Worm (Caenorhabditis elegans): ENCODE data around the gene C29F9.2.
A peak's percentile ranks its signal among the peaks of the same experiment; 100 is the strongest.

Gene C29F9.2

ce11 chrIII:86316-86715 is 44.4 kb upstream of the C29F9.2 start, which contains the start of gene attf-3 (continued):
- TF ChIP-seq nhr-10 (tag; optimal IDR thresholded peaks at IDR 0.05) (no peak), dmd-6 (GFP tag; IDR thresholded peaks at IDR 0.05) (no peak), mxl-3 (GFP tag; optimal IDR thresholded peaks at IDR 0.05) (no peak), pha-4 (GFP tag; IDR thresholded peaks at IDR 0.05) (no peak), pha-4 (tag; optimal IDR thresholded peaks at IDR 0.05) (no peak), ceh-32 (tag; optimal IDR thresholded peaks at IDR 0.05; ENCODE audit: poor library complexity) (no peak), ZK337.2 (GFP tag; IDR thresholded peaks at IDR 0.05) (no peak), F44E2.7 (GFP tag; IDR thresholded peaks at IDR 0.05) (no peak), saeg-2 (GFP tag; IDR thresholded peaks at IDR 0.05) (no peak), ceh-62 (tag; optimal IDR thresholded peaks at IDR 0.05) (no peak), lsy-2 (tag; optimal IDR thresholded peaks at IDR 0.05) (peak in 1 of 2 experiments; percentile 87), dpl-1 (GFP tag; optimal IDR thresholded peaks at IDR 0.05) (peak; percentile 67), mes-2 (tag; optimal IDR thresholded peaks at IDR 0.05; ENCODE audit: poor library complexity, severe bottlenecking) (peak; percentile 74)

- peak; percentile 63 for TF ChIP-seq dpl-1 (GFP tag; optimal IDR thresholded peaks at IDR 0.05)
- peak; percentile 83 for TF ChIP-seq R02D3.7 (tag; optimal IDR thresholded peaks at IDR 0.05)
- no peak for TF ChIP-seq daf-16 (GFP tag; optimal IDR thresholded peaks at IDR 0.05)
- peak; percentile 18 for TF ChIP-seq daf-16 (tag; optimal IDR thresholded peaks at IDR 0.05)
- peak; percentile 18 for TF ChIP-seq ceh-28 (tag; optimal IDR thresholded peaks at IDR 0.05)
- TF ChIP-seq hlh-30 (tag; optimal IDR thresholded peaks at IDR 0.05; ENCODE audit: insufficient read depth): peak; percentile 63
- TF ChIP-seq nhr-77 (tag; optimal IDR thresholded peaks at IDR 0.05): peak; percentile 20
- TF ChIP-seq nhr-6 (tag; optimal IDR thresholded peaks at IDR 0.05): peak; percentile 83
- peak; percentile 95 for TF ChIP-seq Y48G9A.11 (GFP tag; IDR thresholded peaks at IDR 0.05)
- TF ChIP-seq nhr-11 (tag; optimal IDR thresholded peaks at IDR 0.05): peak; percentile 28
- peak; percentile 30 for TF ChIP-seq lin-38 (GFP tag; IDR thresholded peaks at IDR 0.05)
- TF ChIP-seq lin-39 (tag; optimal IDR thresholded peaks at IDR 0.05): no peak
- peak; percentile 98 for TF ChIP-seq T20F7.1 (GFP tag; optimal IDR thresholded peaks at IDR 0.05)
- TF ChIP-seq nhr-42 (GFP tag; IDR thresholded peaks at IDR 0.05): no peak
- TF ChIP-seq dve-1 (tag; optimal IDR thresholded peaks at IDR 0.05; ENCODE audit: insufficient read depth): peak; percentile 81
- peak; percentile 18 for TF ChIP-seq rbr-2 (tag; optimal IDR thresholded peaks at IDR 0.05)
- TF ChIP-seq aha-1 (tag): peak; percentile 89
- no peak for TF ChIP-seq daf-19 (GFP tag; conservative IDR thresholded peaks at IDR 0.05)
- TF ChIP-seq lsy-2 (tag; optimal IDR thresholded peaks at IDR 0.05): peak in 1 of 2 experiments; percentile 85
- TF ChIP-seq mep-1 (tag; optimal IDR thresholded peaks at IDR 0.05): peak; percentile 54
- peak; percentile 72 for TF ChIP-seq mes-2 (tag; optimal IDR thresholded peaks at IDR 0.05; ENCODE audit: poor library complexity, severe bottlenecking)
- no peak for TF ChIP-seq nhr-76 (tag; optimal IDR thresholded peaks at IDR 0.05)
- TF ChIP-seq hmg-1.1 (GFP tag; IDR thresholded peaks at IDR 0.05): peak; percentile 65
- no peak for TF ChIP-seq saeg-2 (GFP tag; IDR thresholded peaks at IDR 0.05)
Measured at ce11 chrIII:87183-87582, 43.6 kb upstream of the C29F9.2 start, which contains the start of the genes F54C4.4 and mrpl-40. F54C4.4 (minus strand) TSS chrIII:87381. mrpl-40 (plus strand) TSS chrIII:87559.

- TF ChIP-seq ceh-62 (tag; optimal IDR thresholded peaks at IDR 0.05): no peak
- peak; percentile 81 for TF ChIP-seq lim-7 (GFP tag; IDR thresholded peaks at IDR 0.05)
- peak; percentile 52 for TF ChIP-seq spr-3 (GFP tag; optimal IDR thresholded peaks at IDR 0.05)
- TF ChIP-seq T26A8.4 (GFP tag; IDR thresholded peaks at IDR 0.05): peak; percentile 68
- TF ChIP-seq hlh-11 (tag; optimal IDR thresholded peaks at IDR 0.05): peak; percentile 49
- TF ChIP-seq mep-1 (tag; optimal IDR thresholded peaks at IDR 0.05): peak; percentile 69
- TF ChIP-seq pha-4 (GFP tag; IDR thresholded peaks at IDR 0.05): peak; percentile 87
- TF ChIP-seq pha-4 (tag; optimal IDR thresholded peaks at IDR 0.05): no peak
- no peak for TF ChIP-seq mdt-29 (GFP tag; IDR thresholded peaks at IDR 0.05)
- TF ChIP-seq ceh-28 (tag; optimal IDR thresholded peaks at IDR 0.05): peak; percentile 24
- no peak for TF ChIP-seq jun-1 (tag; optimal IDR thresholded peaks at IDR 0.05)
- no peak for TF ChIP-seq set-16 (GFP tag; IDR thresholded peaks at IDR 0.05)
- TF ChIP-seq arid-1 (GFP tag; conservative IDR thresholded peaks at IDR 0.05): peak; percentile 81
- TF ChIP-seq nhr-6 (tag; optimal IDR thresholded peaks at IDR 0.05): no peak
- peak; percentile 60 for TF ChIP-seq hlh-30 (tag; optimal IDR thresholded peaks at IDR 0.05; ENCODE audit: insufficient read depth)
- TF ChIP-seq hmg-1.1 (GFP tag; IDR thresholded peaks at IDR 0.05): peak; percentile 62
- TF ChIP-seq snpc-1.2 (GFP tag; IDR thresholded peaks at IDR 0.05): peak; percentile 71
- peak; percentile 89 for TF ChIP-seq ama-1 (optimal IDR thresholded peaks at IDR 0.05)
- no peak for TF ChIP-seq ceh-82 (tag; optimal IDR thresholded peaks at IDR 0.05)
- no peak for TF ChIP-seq ceh-32 (tag; optimal IDR thresholded peaks at IDR 0.05; ENCODE audit: poor library complexity)
- TF ChIP-seq lin-38 (GFP tag; IDR thresholded peaks at IDR 0.05): peak; percentile 79
- peak; percentile 51; the same call in 1 of the 2 replicates for TF ChIP-seq zfp-3 (GFP tag; conservative IDR thresholded peaks at IDR 0.05)
- TF ChIP-seq ceh-20 (GFP tag; IDR thresholded peaks at IDR 0.05): 0 out of 2 replicates have a peak, but pooled peaks have one; percentile 44
- peak; percentile 48; the same call in 1 of the 2 replicates for TF ChIP-seq tra-1 (GFP tag; IDR thresholded peaks at IDR 0.05)
- TF ChIP-seq aha-1 (tag): no peak
Measured at ce11 chrIII:89155-89554, 41.6 kb upstream of the C29F9.2 start.
